Worm (Caenorhabditis elegans) whole organism, midembryonic: ENCODE results near the gene sea-2.

Experiments
- T22C8.4 ChIP-seq: fragments of 200-800 bp; sonication (Bioruptor generic); IDR thresholded peaks from 2 replicates; pipeline ENCODE4 v1.3.6; 2022; ENCODE audit warnings: missing genetic modification characterization, missing compliant biosample characterization
- flt-1 ChIP-seq: fragments of 200-800 bp; sonication (Bioruptor generic); IDR thresholded peaks from 2 replicates; pipeline ENCODE4 v1.3.6; 2022; ENCODE audit warnings: missing genetic modification characterization, missing compliant biosample characterization

- TF ChIP-seq T22C8.4 (GFP tag; lab: Robert Waterston, UW) (no peak), flt-1 (GFP tag; lab: Robert Waterston, UW) (no peak)
Measured at ce11 chrII:4004614-4005013, 54.4 kb downstream of the sea-2 start, which contains the start of gene ephx-1.
